Worm (Caenorhabditis elegans) whole organism, L4/young adult: ENCODE data around the gene cyld-1.

ENCODE experiments used
- W03F9.2 ChIP-seq: fragments of 150-350 bp; optimal IDR thresholded peaks from 2 replicates; lab custom pipeline; 2014; ENCODE audit warnings: missing biosample characterization, missing genetic modification characterization
- dao-5 ChIP-seq: sonication (generic microtip); optimal IDR thresholded peaks from 2 replicates; lab custom pipeline; 2016; ENCODE audit warnings: missing genotype, missing genetic modification characterization, moderate library complexity, missing compliant biosample characterization
- him-1 ChIP-seq: sonication (generic microtip); optimal IDR thresholded peaks from 2 replicates; lab custom pipeline; 2016; ENCODE audit warnings: missing genotype, missing genetic modification reagents, missing genetic modification characterization, missing compliant biosample characterization

- TF ChIP-seq W03F9.2 (no peak), him-1 (tag; lab: Kevin White, UChicago) (no peak), dao-5 (tag; lab: Kevin White, UChicago) (no peak)
Measured at ce11 chrIII:9878828-9879227, 31.6 kb downstream of the cyld-1 start, which contains the start of gene ZK757.2.
